Worm (Caenorhabditis elegans): Measurements from ENCODE around the gene srr-7.

srr-7 gene

DNA sequence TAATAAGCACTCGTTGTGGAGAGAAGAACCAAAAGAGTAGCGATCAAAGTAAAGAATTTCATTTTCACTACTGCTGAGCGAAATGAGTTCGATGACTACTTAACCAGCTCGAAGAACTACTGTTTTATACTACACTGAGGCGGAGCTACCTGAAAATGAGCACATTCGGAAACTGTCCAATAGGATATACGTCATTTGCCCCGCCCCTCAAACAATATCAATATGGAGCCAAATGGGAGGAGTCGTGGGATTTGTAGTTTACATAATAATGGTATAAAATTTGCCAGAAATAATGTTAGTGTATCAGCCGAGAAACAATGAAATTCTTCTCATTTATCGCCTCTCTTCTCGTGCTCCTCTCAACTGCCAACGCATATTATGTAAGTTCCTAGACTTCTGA lies 38.6 kb upstream of the srr-7 start, which contains the start of the genes C01G10.5 and C01G10.4:
Gene C01G10.5 (minus strand): TSS at position 101 of the 400 bp plus-strand sequence.
Gene C01G10.4 (plus strand): TSS at position 303 of the 400 bp plus-strand sequence.
- TF ChIP-seq hmg-1.1 (GFP tag; IDR thresholded peaks at IDR 0.05) (no peak), mep-1 (tag; optimal IDR thresholded peaks at IDR 0.05) (no peak), nhr-237 (tag; optimal IDR thresholded peaks at IDR 0.05) (no peak), nhr-102 (tag; optimal IDR thresholded peaks at IDR 0.05) (no peak), spr-1 (tag; optimal IDR thresholded peaks at IDR 0.05) (no peak)

DNA sequence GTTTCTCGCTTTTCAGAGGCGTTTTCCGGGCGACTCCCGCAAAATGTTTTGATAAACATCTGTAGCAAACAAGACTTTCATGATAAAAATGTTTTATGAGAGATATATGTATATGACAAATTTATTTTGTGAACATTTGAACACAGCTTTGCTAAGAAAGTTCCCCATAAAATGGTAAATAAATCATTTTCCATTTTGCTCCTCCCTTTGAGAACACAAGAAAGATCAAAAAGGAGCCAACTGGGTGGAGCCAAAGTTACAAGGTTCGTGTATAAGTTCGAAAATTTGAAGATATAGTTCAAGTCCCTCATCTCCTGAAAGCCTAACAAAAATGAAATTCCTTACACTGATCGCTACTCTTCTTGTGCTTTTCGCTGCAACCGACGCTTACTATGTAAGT lies 37.6 kb upstream of the srr-7 start, which contains the start of gene C01G10.17:
Gene C01G10.17 (plus strand): TSS at position 301 of the 400 bp plus-strand sequence.
- TF ChIP-seq aly-2 (tag; optimal IDR thresholded peaks at IDR 0.05) = no peak
- no peak for TF ChIP-seq lim-7 (GFP tag; IDR thresholded peaks at IDR 0.05)
- TF ChIP-seq mdl-1 (tag; optimal IDR thresholded peaks at IDR 0.05) = no peak
- no peak for TF ChIP-seq Y75B8A.6 (GFP tag; IDR thresholded peaks at IDR 0.05)
- no peak for TF ChIP-seq pqm-1 (tag; optimal IDR thresholded peaks at IDR 0.05)
- no peak for TF ChIP-seq cey-2 (tag; optimal IDR thresholded peaks at IDR 0.05; ENCODE audit: borderline replicate concordance, insufficient read depth)
- no peak for TF ChIP-seq daf-19 (GFP tag; conservative IDR thresholded peaks at IDR 0.05)
- TF ChIP-seq ceh-44 (GFP tag; IDR thresholded peaks at IDR 0.05) = no peak
- no peak for TF ChIP-seq hif-1 (tag; optimal IDR thresholded peaks at IDR 0.05)
- TF ChIP-seq Y105C5A.15 (GFP tag; IDR thresholded peaks at IDR 0.05) = no peak
- no peak for TF ChIP-seq T20F7.1 (GFP tag; optimal IDR thresholded peaks at IDR 0.05)
- TF ChIP-seq F44E2.7 (GFP tag; IDR thresholded peaks at IDR 0.05) = no peak
- no peak for TF ChIP-seq unc-39 (tag; optimal IDR thresholded peaks at IDR 0.05)
- TF ChIP-seq lsy-2 (tag; optimal IDR thresholded peaks at IDR 0.05) = no peak
- TF ChIP-seq zip-2 (tag; optimal IDR thresholded peaks at IDR 0.05) = no peak

DNA sequence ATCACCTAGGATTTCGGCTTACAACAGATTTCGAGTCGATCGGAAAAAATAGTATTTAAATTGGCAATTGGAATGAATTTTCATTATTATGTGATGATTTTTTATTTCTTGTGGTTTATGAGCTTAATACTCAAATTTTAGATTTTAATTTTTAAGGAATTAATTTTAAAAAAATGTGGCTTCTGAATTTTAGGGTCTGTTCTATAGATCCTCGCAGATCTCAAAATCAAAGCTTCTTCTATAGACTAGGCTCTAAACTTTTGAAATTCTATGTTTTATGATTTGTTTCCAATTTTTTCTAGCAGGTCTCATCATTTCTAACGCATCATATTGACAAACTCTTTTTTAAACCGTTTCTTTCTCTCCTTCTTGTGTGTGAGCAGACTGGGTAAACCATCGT lies 35.4 kb upstream of the srr-7 start, which contains the start of gene txt-12:
Gene txt-12 (plus strand): TSS at position 301 of the 400 bp plus-strand sequence.
- TF ChIP-seq pha-4 (GFP tag; IDR thresholded peaks at IDR 0.05) = no peak
- TF ChIP-seq pha-4 (tag; optimal IDR thresholded peaks at IDR 0.05) = no peak
- TF ChIP-seq saeg-2 (GFP tag; IDR thresholded peaks at IDR 0.05) = no peak
- no peak for TF ChIP-seq nhr-111 (GFP tag; optimal IDR thresholded peaks at IDR 0.05)
- no peak for TF ChIP-seq nhr-6 (tag; optimal IDR thresholded peaks at IDR 0.05)
- no peak for TF ChIP-seq snpc-4 (tag; optimal IDR thresholded peaks at IDR 0.05)
- no peak for TF ChIP-seq zip-11 (GFP tag; IDR thresholded peaks at IDR 0.05)
- no peak for TF ChIP-seq R02D3.7 (tag; optimal IDR thresholded peaks at IDR 0.05)
- no peak for TF ChIP-seq unc-130 (GFP tag; optimal IDR thresholded peaks at IDR 0.05)
- no peak for TF ChIP-seq aha-1 (tag)
- no peak for TF ChIP-seq php-3 (GFP tag; IDR thresholded peaks at IDR 0.05)
- no peak for TF ChIP-seq dmd-9 (GFP tag; IDR thresholded peaks at IDR 0.05)
- TF ChIP-seq fkh-10 (GFP tag; optimal IDR thresholded peaks at IDR 0.05) = no peak
- no peak for TF ChIP-seq madf-9 (GFP tag; conservative IDR thresholded peaks at IDR 0.05)
- TF ChIP-seq nhr-102 (tag; optimal IDR thresholded peaks at IDR 0.05) = no peak
- no peak for TF ChIP-seq zip-2 (tag; optimal IDR thresholded peaks at IDR 0.05)
- no peak for TF ChIP-seq lin-13 (GFP tag; optimal IDR thresholded peaks at IDR 0.05)
- no peak for TF ChIP-seq nhr-11 (tag; optimal IDR thresholded peaks at IDR 0.05)

DNA sequence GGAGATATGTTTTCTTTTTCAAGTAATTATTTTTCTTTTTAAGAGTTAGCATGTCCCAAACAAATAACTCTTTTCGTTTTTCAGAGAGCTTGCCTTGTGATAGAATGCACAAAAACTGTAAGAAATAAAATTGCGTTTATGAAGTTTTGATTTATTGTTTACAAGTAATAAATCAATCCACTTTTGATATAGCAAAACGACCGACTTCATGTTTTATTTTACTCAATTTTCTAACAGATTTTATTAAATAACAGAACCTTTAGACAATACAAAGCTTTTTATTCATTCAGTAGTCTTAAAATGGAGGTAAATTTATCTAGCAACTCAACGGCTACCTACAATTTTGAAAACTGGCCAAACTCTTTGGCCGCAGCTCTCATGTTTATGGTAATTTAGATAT lies 33.3 kb upstream of the srr-7 start, which contains the start of gene srx-78:
Gene srx-78 (plus strand): TSS at position 301 of the 400 bp plus-strand sequence.
- TF ChIP-seq Y75B8A.6 (GFP tag; IDR thresholded peaks at IDR 0.05) (no peak), mxl-3 (GFP tag; optimal IDR thresholded peaks at IDR 0.05) (no peak), sdz-12 (GFP tag; optimal IDR thresholded peaks at IDR 0.05) (no peak), nhr-48 (tag; optimal IDR thresholded peaks at IDR 0.05) (no peak), ztf-7 (tag; optimal IDR thresholded peaks at IDR 0.05) (no peak), lsy-2 (tag; optimal IDR thresholded peaks at IDR 0.05) (no peak), ZK546.5 (tag; optimal IDR thresholded peaks at IDR 0.05) (no peak), nhr-28 (tag; optimal IDR thresholded peaks at IDR 0.05) (no peak), nhr-10 (tag; optimal IDR thresholded peaks at IDR 0.05) (no peak), nhr-102 (tag; optimal IDR thresholded peaks at IDR 0.05) (no peak), ceh-44 (GFP tag; IDR thresholded peaks at IDR 0.05) (no peak), mdt-29 (GFP tag; IDR thresholded peaks at IDR 0.05) (no peak), lin-1 (GFP tag; IDR thresholded peaks at IDR 0.05) (no peak), php-3 (GFP tag; IDR thresholded peaks at IDR 0.05) (no peak)

Measured in whole organism, L4 larva.